Worm (Caenorhabditis elegans) whole organism, early embryonic: Measurements from ENCODE around the gene nhr-133.

Experiments
- F13C5.2 ChIP-seq: sonication (generic microtip); optimal IDR thresholded peaks from 2 replicates; lab custom pipeline; 2017; ENCODE audit warnings: mild to moderate bottlenecking, missing genetic modification characterization, inconsistent platforms, missing compliant biosample characterization
- ama-1 ChIP-seq: fragments of 150-350 bp; optimal IDR thresholded peaks from 2 replicates; lab custom pipeline; 2014
- flt-1 ChIP-seq: fragments of 200-800 bp; sonication (Bioruptor generic); IDR thresholded peaks from 2 replicates; pipeline ENCODE4 v1.3.6; 2022; ENCODE audit warnings: missing genetic modification characterization, missing compliant biosample characterization
- hmbx-1 ChIP-seq: sonication (generic microtip); optimal IDR thresholded peaks from 2 replicates; lab custom pipeline; 2016; ENCODE audit warnings: mild to moderate bottlenecking, missing genetic modification characterization, missing compliant biosample characterization
- hnd-1 ChIP-seq: sonication (generic microtip); optimal IDR thresholded peaks from 2 replicates; lab custom pipeline; 2016; ENCODE audit warnings: missing genetic modification characterization, missing compliant biosample characterization
- sea-1 ChIP-seq: fragments of 200-800 bp; sonication (Bioruptor generic); conservative IDR thresholded peaks from 2 replicates; pipeline ENCODE4 v1.3.6; 2022; ENCODE audit warnings: missing genetic modification characterization, missing compliant biosample characterization
- tbx-37 ChIP-seq: fragments of 200-800 bp; sonication (Bioruptor generic); conservative IDR thresholded peaks from 2 replicates; pipeline ENCODE4 v1.3.6; 2022; ENCODE audit warnings: missing genetic modification reagents, missing genetic modification characterization, missing compliant biosample characterization

DNA sequence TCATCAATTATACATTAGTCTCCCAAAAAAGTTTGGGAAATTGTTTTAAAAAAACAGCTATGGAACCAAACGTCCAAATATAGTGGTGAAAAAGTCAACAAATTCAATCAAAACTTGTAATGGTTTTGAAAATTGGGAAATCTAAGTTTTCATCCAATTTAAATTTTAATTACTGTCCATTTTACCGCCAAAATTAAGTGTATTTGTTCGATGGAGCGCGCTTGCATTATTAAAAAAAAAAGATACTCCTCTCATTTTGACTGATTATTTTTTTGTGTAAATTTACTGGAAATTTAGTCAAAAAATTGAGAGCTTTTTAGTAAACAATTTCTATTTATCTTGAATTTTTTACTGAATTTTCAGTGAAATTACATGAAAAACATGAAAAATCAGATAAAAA lies 37.5 kb downstream of the nhr-133 start:
- TF ChIP-seq F13C5.2 (no peak), hnd-1 (tag; lab: Kevin White, UChicago) (no peak), tbx-37 (GFP tag; lab: Robert Waterston, UW) (no peak), hmbx-1 (tag; lab: Kevin White, UChicago) (no peak), ama-1 (lab: Kevin White, UChicago) (no peak), flt-1 (GFP tag; lab: Robert Waterston, UW) (no peak), sea-1 (GFP tag; lab: Robert Waterston, UW) (no peak)
